Worm (Caenorhabditis elegans): ENCODE data around the gene K02D10.4.
A peak's percentile ranks its signal among the peaks of the same experiment; 100 is the strongest.

DNA sequence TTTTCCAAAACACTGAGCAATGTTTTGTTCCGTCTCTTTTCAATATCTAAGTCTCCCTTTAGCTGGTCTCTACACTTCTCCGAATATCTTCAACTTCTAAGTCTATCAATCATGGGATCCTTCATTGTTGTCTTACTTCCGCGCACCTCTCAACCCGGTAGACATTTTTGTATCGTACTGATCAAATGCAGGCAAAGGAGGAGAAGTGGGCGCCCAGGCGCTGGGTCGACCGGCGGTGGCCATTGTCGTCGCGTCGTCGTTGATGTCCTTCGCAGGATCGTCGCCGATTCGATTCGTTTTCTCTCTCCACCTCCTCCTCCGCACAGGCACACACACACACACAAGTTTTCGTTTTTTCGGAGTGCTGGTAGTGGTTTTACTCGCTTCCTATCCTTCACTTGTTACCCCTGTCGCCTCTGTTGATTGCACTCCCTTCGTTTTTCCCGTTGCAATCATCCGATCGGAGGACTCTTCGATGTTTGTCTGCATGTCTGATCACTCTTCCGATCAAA, 21.6 kb upstream of the K02D10.4 start:
- TF ChIP-seq cog-1 (tag; optimal IDR thresholded peaks at IDR 0.05) (no peak), tab-1 (GFP tag; IDR thresholded peaks at IDR 0.05) (no peak), ref-1 (GFP tag; conservative IDR thresholded peaks at IDR 0.05) (no peak), flt-1 (GFP tag; IDR thresholded peaks at IDR 0.05) (no peak), ztf-29 (GFP tag; IDR thresholded peaks at IDR 0.05) (no peak), ztf-23 (GFP tag; IDR thresholded peaks at IDR 0.05) (0 out of 2 replicates have a peak, but pooled peaks have one; percentile 46), med-1 (GFP tag; optimal IDR thresholded peaks at IDR 0.05; ENCODE audit: insufficient read depth) (no peak)

Measured in whole organism, midembryonic.